Worm (Caenorhabditis elegans): ENCODE measurements around the gene F40F8.12.
A peak's percentile ranks its signal among the peaks of the same experiment; 100 is the strongest.

F40F8.12 gene

DNA sequence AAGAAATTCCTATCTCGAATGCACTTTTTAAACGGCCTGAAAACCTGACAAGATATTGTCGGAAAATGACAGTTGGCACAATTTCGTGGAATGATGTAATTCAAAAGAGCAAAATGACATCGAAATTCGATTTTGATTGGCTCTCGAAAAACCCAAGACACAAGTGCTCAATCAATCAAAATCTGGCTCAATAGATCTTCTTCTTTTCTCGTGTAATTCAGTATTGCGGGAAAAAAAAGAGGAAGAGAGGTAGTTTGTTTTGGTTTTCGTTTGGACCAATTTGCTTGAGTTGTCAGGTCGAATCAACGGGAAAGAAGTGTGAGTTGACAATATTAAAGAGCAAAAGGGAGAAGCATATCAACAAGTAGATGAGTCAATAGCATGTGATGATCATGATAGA, 6.2 kb downstream of the F40F8.12 start:
- TF ChIP-seq nfya-1 (tag; optimal IDR thresholded peaks at IDR 0.05; ENCODE audit: insufficient read depth) (peak; percentile 44), eor-1 (tag; optimal IDR thresholded peaks at IDR 0.05) (no peak), egl-5 (tag; optimal IDR thresholded peaks at IDR 0.05) (peak; percentile 49), nhr-77 (tag; optimal IDR thresholded peaks at IDR 0.05) (no peak), elt-2 (tag; optimal IDR thresholded peaks at IDR 0.05) (peak; percentile 39), pha-4 (tag; optimal IDR thresholded peaks at IDR 0.05) (peak; percentile 32)

DNA sequence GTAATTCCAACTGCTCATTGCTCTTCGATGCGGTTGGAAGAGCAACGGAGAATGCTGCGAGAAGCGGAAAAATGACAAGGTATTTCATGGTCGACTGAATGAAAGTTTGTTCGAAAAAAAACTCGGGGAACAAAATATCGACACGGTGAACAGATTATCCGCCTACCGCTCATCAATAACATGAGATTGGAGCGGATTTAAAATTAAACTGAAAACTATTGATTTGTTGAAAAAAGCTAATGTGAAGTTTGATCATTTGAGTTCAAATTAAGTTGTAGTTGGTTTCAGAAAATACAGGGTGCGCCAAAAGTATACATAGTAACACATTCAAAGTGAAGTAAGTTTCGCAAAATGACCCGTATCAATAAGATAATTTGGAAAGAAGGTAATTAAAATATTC, 10.5 kb downstream of the F40F8.12 start, which contains the start of gene F40F8.4:
Gene F40F8.4 (minus strand): TSS at position 101 of the 400 bp plus-strand sequence.
- TF ChIP-seq nfya-1 (tag; optimal IDR thresholded peaks at IDR 0.05; ENCODE audit: insufficient read depth) (no peak), pqm-1 (tag; optimal IDR thresholded peaks at IDR 0.05) (no peak), hmg-11 (tag; optimal IDR thresholded peaks at IDR 0.05) (no peak), unc-39 (tag; optimal IDR thresholded peaks at IDR 0.05) (no peak), nhr-67 (tag; optimal IDR thresholded peaks at IDR 0.05) (no peak), ceh-16 (tag; optimal IDR thresholded peaks at IDR 0.05) (no peak), ceh-28 (tag; optimal IDR thresholded peaks at IDR 0.05) (no peak), ztf-4 (tag; optimal IDR thresholded peaks at IDR 0.05) (no peak), nhr-12 (tag; optimal IDR thresholded peaks at IDR 0.05) (no peak), ztf-11 (tag; optimal IDR thresholded peaks at IDR 0.05) (no peak), ama-1 (optimal IDR thresholded peaks at IDR 0.05) (no peak), lin-15B (tag; optimal IDR thresholded peaks at IDR 0.05) (no peak), nhr-11 (tag; optimal IDR thresholded peaks at IDR 0.05) (no peak), aly-2 (tag; optimal IDR thresholded peaks at IDR 0.05) (no peak), eor-1 (tag; optimal IDR thresholded peaks at IDR 0.05) (no peak), fkh-2 (tag; optimal IDR thresholded peaks at IDR 0.05) (no peak), nhr-43 (tag; optimal IDR thresholded peaks at IDR 0.05; ENCODE audit: poor library complexity, severe bottlenecking) (no peak), lin-39 (tag; optimal IDR thresholded peaks at IDR 0.05) (no peak), skn-1 (tag; optimal IDR thresholded peaks at IDR 0.05) (no peak)

DNA sequence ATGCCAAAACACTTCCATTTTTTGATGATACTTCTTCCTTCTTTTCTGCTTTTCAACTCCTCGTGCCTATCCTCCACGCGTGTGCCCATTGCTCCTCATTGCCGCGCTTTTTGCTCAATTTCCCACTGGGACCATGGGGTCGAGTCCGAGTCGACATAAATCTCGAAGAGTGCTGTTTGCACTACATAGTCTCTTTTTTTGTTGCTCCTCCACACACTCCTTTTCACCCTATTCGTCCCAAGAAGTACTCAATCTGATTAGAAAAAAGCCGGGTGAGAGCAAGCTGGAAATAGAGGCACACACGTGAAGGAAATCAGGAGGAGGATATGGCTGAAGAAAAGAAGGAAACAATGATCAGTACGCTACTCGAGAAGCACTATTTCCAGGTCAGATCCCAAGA, 13.0 kb downstream of the F40F8.12 start, which contains the start of gene arrd-6:
Gene arrd-6 (plus strand): TSS at position 169 of the 400 bp plus-strand sequence.
- TF ChIP-seq lsy-12 (tag; optimal IDR thresholded peaks at IDR 0.05) (no peak), fkh-10 (GFP tag; optimal IDR thresholded peaks at IDR 0.05) (no peak), ceh-82 (tag; optimal IDR thresholded peaks at IDR 0.05) (no peak), ceh-9 (tag; optimal IDR thresholded peaks at IDR 0.05) (no peak), egl-27 (tag; optimal IDR thresholded peaks at IDR 0.05) (no peak)

DNA sequence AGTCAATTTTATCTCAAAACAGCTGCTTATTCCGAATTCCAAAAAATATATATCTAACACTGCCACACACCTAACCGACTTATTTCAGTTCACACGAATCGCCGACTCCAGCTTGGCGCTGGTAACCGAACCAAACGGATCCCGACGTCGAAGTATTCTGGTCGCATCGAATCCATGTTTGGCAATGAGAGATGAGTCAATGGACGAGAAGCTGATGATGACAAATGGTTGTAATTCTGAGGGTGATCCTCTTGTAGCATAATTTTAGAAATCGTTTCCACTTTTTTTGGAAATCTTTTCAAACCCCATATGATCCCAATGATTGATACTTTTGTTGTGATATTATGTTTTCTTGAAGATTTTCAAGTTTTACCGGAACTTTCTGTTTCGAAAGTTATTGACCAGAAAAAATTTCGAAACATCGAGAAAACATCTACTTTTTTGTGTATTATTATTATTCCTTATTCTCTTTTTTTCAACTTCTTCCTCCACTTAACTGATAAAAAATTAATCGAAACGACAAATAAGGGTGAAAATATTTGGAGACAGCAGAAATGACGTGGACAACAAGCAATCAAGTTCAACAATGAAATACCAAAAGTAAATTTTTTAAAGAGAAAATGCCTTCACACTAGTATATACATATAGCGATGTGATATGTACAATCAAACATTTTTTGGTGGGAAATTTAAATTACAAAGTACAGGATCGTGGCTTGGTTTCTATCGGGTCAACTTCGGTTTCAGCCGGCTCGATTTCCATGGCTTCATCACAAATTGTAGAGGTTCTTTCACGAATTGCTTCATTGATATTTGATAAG, 20.5 kb downstream of the F40F8.12 start:
- TF ChIP-seq nhr-12 (tag; optimal IDR thresholded peaks at IDR 0.05) (no peak), ZK546.5 (tag; optimal IDR thresholded peaks at IDR 0.05) (no peak), egl-5 (tag; optimal IDR thresholded peaks at IDR 0.05) (no peak), lin-39 (tag; optimal IDR thresholded peaks at IDR 0.05) (no peak), daf-12 (tag; optimal IDR thresholded peaks at IDR 0.05) (no peak), egl-27 (tag; optimal IDR thresholded peaks at IDR 0.05) (no peak), elt-3 (tag; optimal IDR thresholded peaks at IDR 0.05) (no peak), nhr-11 (tag; optimal IDR thresholded peaks at IDR 0.05) (peak; percentile 23), fkh-10 (GFP tag; optimal IDR thresholded peaks at IDR 0.05) (no peak), elt-2 (tag; optimal IDR thresholded peaks at IDR 0.05) (peak; percentile 78), lin-15B (tag; optimal IDR thresholded peaks at IDR 0.05) (no peak), ceh-9 (tag; optimal IDR thresholded peaks at IDR 0.05) (no peak), zag-1 (tag; optimal IDR thresholded peaks at IDR 0.05) (no peak), tbx-2 (tag; optimal IDR thresholded peaks at IDR 0.05) (no peak), jun-1 (tag; optimal IDR thresholded peaks at IDR 0.05) (peak; percentile 88), aly-2 (tag; optimal IDR thresholded peaks at IDR 0.05) (peak; percentile 79), nhr-23 (tag; optimal IDR thresholded peaks at IDR 0.05) (no peak), nhr-77 (tag; optimal IDR thresholded peaks at IDR 0.05) (peak; percentile 71), skn-1 (tag; optimal IDR thresholded peaks at IDR 0.05) (no peak), mdl-1 (tag; optimal IDR thresholded peaks at IDR 0.05) (no peak), snpc-4 (tag; optimal IDR thresholded peaks at IDR 0.05) (no peak), nhr-28 (tag; optimal IDR thresholded peaks at IDR 0.05) (no peak), nhr-43 (tag; optimal IDR thresholded peaks at IDR 0.05; ENCODE audit: poor library complexity, severe bottlenecking) (no peak), ama-1 (optimal IDR thresholded peaks at IDR 0.05) (peak; percentile 78), ceh-28 (tag; optimal IDR thresholded peaks at IDR 0.05) (peak; percentile 12), pqm-1 (tag; optimal IDR thresholded peaks at IDR 0.05) (no peak), nhr-237 (tag; optimal IDR thresholded peaks at IDR 0.05) (no peak), sea-2 (GFP tag; optimal IDR thresholded peaks at IDR 0.05) (no peak), elt-1 (tag; optimal IDR thresholded peaks at IDR 0.05) (no peak), lsy-12 (tag; optimal IDR thresholded peaks at IDR 0.05) (peak; percentile 53), nfya-1 (tag; optimal IDR thresholded peaks at IDR 0.05; ENCODE audit: insufficient read depth) (no peak), ztf-4 (tag; optimal IDR thresholded peaks at IDR 0.05) (no peak), ztf-11 (tag; optimal IDR thresholded peaks at IDR 0.05) (no peak), unc-62 (GFP tag; optimal IDR thresholded peaks at IDR 0.05) (no peak), nhr-25 (tag; optimal IDR thresholded peaks at IDR 0.05) (no peak), R02D3.7 (tag; optimal IDR thresholded peaks at IDR 0.05) (no peak)

Measured in whole organism, L3 larva.